Fruit fly (Drosophila melanogaster): ENCODE measurements around the gene Ptip.
A peak's percentile ranks its signal among the peaks of the same experiment; 100 is the strongest.

Gene Ptip

dm6 chr3L:14004041-14004407 lies 24.9 kb downstream of the Ptip start:
- TF ChIP-seq CG5204 (GFP tag; optimal IDR thresholded peaks at IDR 0.05) (no peak), bab1 (GFP tag; optimal IDR thresholded peaks at IDR 0.05) (no peak), CG1620 (GFP tag; optimal IDR thresholded peaks at IDR 0.05) (no peak), CG7045 (GFP tag; optimal IDR thresholded peaks at IDR 0.05) (no peak), CG33017 (tag; optimal IDR thresholded peaks at IDR 0.05) (peak; percentile 41), CG14711 (tag; optimal IDR thresholded peaks at IDR 0.05) (no peak), Hr96 (GFP tag; optimal IDR thresholded peaks at IDR 0.05) (no peak), ovo (GFP tag; optimal IDR thresholded peaks at IDR 0.05) (no peak), kay (GFP tag; ENCODE audit: borderline replicate concordance) (no peak), CG11617 (GFP tag; optimal IDR thresholded peaks at IDR 0.05) (peak; percentile 23), toe (GFP tag; optimal IDR thresholded peaks at IDR 0.05) (no peak), CG12768 (GFP tag; optimal IDR thresholded peaks at IDR 0.05) (no peak), cnc (optimal IDR thresholded peaks at IDR 0.05) (no peak), pad (GFP tag; optimal IDR thresholded peaks at IDR 0.05) (peak; percentile 65), tj (GFP tag; optimal IDR thresholded peaks at IDR 0.05) (peak; percentile 69), cic (GFP tag; optimal IDR thresholded peaks at IDR 0.05) (peak; percentile 35), Crg-1 (GFP tag; optimal IDR thresholded peaks at IDR 0.05) (no peak), CG7101 (tag; optimal IDR thresholded peaks at IDR 0.05) (peak; percentile 35), Clk (GFP tag; optimal IDR thresholded peaks at IDR 0.05) (no peak), Mnt (GFP tag; optimal IDR thresholded peaks at IDR 0.05) (peak; percentile 19)

- TF ChIP-seq ovo (GFP tag; optimal IDR thresholded peaks at IDR 0.05) (no peak), cnc (optimal IDR thresholded peaks at IDR 0.05) (no peak), CG5204 (GFP tag; optimal IDR thresholded peaks at IDR 0.05) (peak; percentile 23), CG14711 (tag; optimal IDR thresholded peaks at IDR 0.05) (peak; percentile 93), bab1 (GFP tag; optimal IDR thresholded peaks at IDR 0.05) (no peak), kay (GFP tag; ENCODE audit: borderline replicate concordance) (peak; percentile 91), CG11617 (GFP tag; optimal IDR thresholded peaks at IDR 0.05) (peak; percentile 57), Mnt (GFP tag; optimal IDR thresholded peaks at IDR 0.05) (peak; percentile 23)
These were observed 25.5 kb downstream of the Ptip start for dm6 chr3L:14003297-14004040.

- TF ChIP-seq Hr96 (GFP tag; optimal IDR thresholded peaks at IDR 0.05) (no peak), CG7045 (GFP tag; optimal IDR thresholded peaks at IDR 0.05) (no peak), Crg-1 (GFP tag; optimal IDR thresholded peaks at IDR 0.05) (no peak), Mnt (GFP tag; optimal IDR thresholded peaks at IDR 0.05) (peak; percentile 80), pad (GFP tag; optimal IDR thresholded peaks at IDR 0.05) (peak; percentile 63), CG7101 (tag; optimal IDR thresholded peaks at IDR 0.05) (peak; percentile 42), CG5204 (GFP tag; optimal IDR thresholded peaks at IDR 0.05) (no peak), bab1 (GFP tag; optimal IDR thresholded peaks at IDR 0.05) (peak; percentile 28), CG14711 (tag; optimal IDR thresholded peaks at IDR 0.05) (peak; percentile 21), tj (GFP tag; optimal IDR thresholded peaks at IDR 0.05) (peak; percentile 60), cic (GFP tag; optimal IDR thresholded peaks at IDR 0.05) (peak; percentile 79)
These were observed 26.3 kb downstream of the Ptip start for dm6 chr3L:14002524-14003135.

- TF ChIP-seq CG11617 (GFP tag; optimal IDR thresholded peaks at IDR 0.05) (peak; percentile 36), bab1 (GFP tag; optimal IDR thresholded peaks at IDR 0.05) (peak; percentile 7), Mnt (GFP tag; optimal IDR thresholded peaks at IDR 0.05) (peak; percentile 60), CG5204 (GFP tag; optimal IDR thresholded peaks at IDR 0.05) (no peak), CG7101 (tag; optimal IDR thresholded peaks at IDR 0.05) (peak; percentile 16), cic (GFP tag; optimal IDR thresholded peaks at IDR 0.05) (no peak), Crg-1 (GFP tag; optimal IDR thresholded peaks at IDR 0.05) (no peak), Hr96 (GFP tag; optimal IDR thresholded peaks at IDR 0.05) (peak; percentile 49), pad (GFP tag; optimal IDR thresholded peaks at IDR 0.05) (no peak), CG1620 (GFP tag; optimal IDR thresholded peaks at IDR 0.05) (peak; percentile 30), cnc (optimal IDR thresholded peaks at IDR 0.05) (no peak), CG12768 (GFP tag; optimal IDR thresholded peaks at IDR 0.05) (peak; percentile 13), ovo (GFP tag; optimal IDR thresholded peaks at IDR 0.05) (no peak), CG14711 (tag; optimal IDR thresholded peaks at IDR 0.05) (peak; percentile 33)
These were observed 27.0 kb downstream of the Ptip start, which contains the start of the genes Nprl3 and upSET for dm6 chr3L:14001658-14002523. Gene Nprl3 (minus strand): TSS chr3L:14001880. Gene upSET (plus strand): TSS chr3L:14002127.

dm6 chr3L:13999204-13999603 lies 29.7 kb downstream of the Ptip start, which contains the start of gene CG17359:
Gene CG17359 (minus strand): TSS chr3L:13999251.
- TF ChIP-seq CG11617 (GFP tag; optimal IDR thresholded peaks at IDR 0.05) (no peak), Mnt (GFP tag; optimal IDR thresholded peaks at IDR 0.05) (no peak), toe (GFP tag; optimal IDR thresholded peaks at IDR 0.05) (no peak), CG7101 (tag; optimal IDR thresholded peaks at IDR 0.05) (no peak), cic (GFP tag; optimal IDR thresholded peaks at IDR 0.05) (no peak), CG12768 (GFP tag; optimal IDR thresholded peaks at IDR 0.05) (no peak), CG14711 (tag; optimal IDR thresholded peaks at IDR 0.05) (no peak), CG1620 (GFP tag; optimal IDR thresholded peaks at IDR 0.05) (no peak), CG7045 (GFP tag; optimal IDR thresholded peaks at IDR 0.05) (no peak), kay (GFP tag; ENCODE audit: borderline replicate concordance) (no peak), Clk (GFP tag; optimal IDR thresholded peaks at IDR 0.05) (no peak), Hr96 (GFP tag; optimal IDR thresholded peaks at IDR 0.05) (no peak), CG5204 (GFP tag; optimal IDR thresholded peaks at IDR 0.05) (no peak), pad (GFP tag; optimal IDR thresholded peaks at IDR 0.05) (no peak)
